Worm (Caenorhabditis elegans): Measurements from ENCODE around the gene F59F4.3.
A peak's percentile ranks its signal among the peaks of the same experiment; 100 is the strongest.

The F59F4.3 gene

ce11 chrX:15849397-15849935, 2.1 kb upstream of the F59F4.3 start, which contains the start of gene acl-1 (continued):
- peak; percentile 50 to 61 (median 58) for TF ChIP-seq dpl-1 (GFP tag; optimal IDR thresholded peaks at IDR 0.05)
- TF ChIP-seq nhr-28 (tag; optimal IDR thresholded peaks at IDR 0.05): no peak
- TF ChIP-seq lin-35 (GFP tag; optimal IDR thresholded peaks at IDR 0.05): peak; percentile 45 to 66
- peak; percentile 86 for TF ChIP-seq isw-1 (GFP tag; IDR thresholded peaks at IDR 0.05)
- peak; percentile 36 for TF ChIP-seq lin-15B (tag; optimal IDR thresholded peaks at IDR 0.05)
- TF ChIP-seq nhr-237 (tag; optimal IDR thresholded peaks at IDR 0.05): peak; percentile 30
- TF ChIP-seq tbx-2 (tag; optimal IDR thresholded peaks at IDR 0.05): peak; percentile 92
- peak; percentile 94 for TF ChIP-seq egl-13 (tag; optimal IDR thresholded peaks at IDR 0.05)
- peak; percentile 71 for TF ChIP-seq vab-15 (tag; optimal IDR thresholded peaks at IDR 0.05)
- TF ChIP-seq unc-62 (GFP tag; optimal IDR thresholded peaks at IDR 0.05): no peak
- no peak for TF ChIP-seq nhr-76 (tag; optimal IDR thresholded peaks at IDR 0.05)
- TF ChIP-seq dsc-1 (tag; optimal IDR thresholded peaks at IDR 0.05): peak; percentile 97
- TF ChIP-seq nhr-71 (tag; optimal IDR thresholded peaks at IDR 0.05): peak; percentile 95
- peak; percentile 83 to 91 for TF ChIP-seq lsy-2 (tag; optimal IDR thresholded peaks at IDR 0.05)
- TF ChIP-seq pqm-1 (tag; optimal IDR thresholded peaks at IDR 0.05): no peak
- TF ChIP-seq lin-13 (GFP tag; optimal IDR thresholded peaks at IDR 0.05): peak; percentile 56
- peak; percentile 75 for TF ChIP-seq zip-4 (GFP tag; optimal IDR thresholded peaks at IDR 0.05)
- peak; percentile 51 for TF ChIP-seq jun-1 (tag; optimal IDR thresholded peaks at IDR 0.05)
- TF ChIP-seq sup-37 (GFP tag; optimal IDR thresholded peaks at IDR 0.05): peak; percentile 70
- peak; percentile 64 for TF ChIP-seq lin-39 (tag; optimal IDR thresholded peaks at IDR 0.05)
- no peak for TF ChIP-seq hlh-17 (GFP tag; optimal IDR thresholded peaks at IDR 0.05; ENCODE audit: borderline replicate concordance)
- TF ChIP-seq grh-1 (GFP tag; IDR thresholded peaks at IDR 0.05): peak; percentile 82
- peak; percentile 83 for TF ChIP-seq C04F5.9 (tag; optimal IDR thresholded peaks at IDR 0.05)
- TF ChIP-seq nhr-77 (tag; optimal IDR thresholded peaks at IDR 0.05): peak; percentile 49
- peak; percentile 53 for TF ChIP-seq mab-9 (GFP tag; IDR thresholded peaks at IDR 0.05)
- TF ChIP-seq nhr-90 (tag; optimal IDR thresholded peaks at IDR 0.05; ENCODE audit: poor library complexity): peak; percentile 93
- peak; percentile 85 for TF ChIP-seq unc-86 (tag; optimal IDR thresholded peaks at IDR 0.05)
- TF ChIP-seq sptf-1 (tag; optimal IDR thresholded peaks at IDR 0.05): no peak
- TF ChIP-seq mdl-1 (tag; optimal IDR thresholded peaks at IDR 0.05): peak in 1 of 2 experiments; percentile 7
- peak; percentile 58 to 67 for TF ChIP-seq efl-1 (optimal IDR thresholded peaks at IDR 0.05)
- TF ChIP-seq efl-1 (GFP tag; optimal IDR thresholded peaks at IDR 0.05 in 1 of 2): peak; percentile 53 to 91
- TF ChIP-seq ama-1 (optimal IDR thresholded peaks at IDR 0.05): no peak
- TF ChIP-seq blmp-1 (tag; optimal IDR thresholded peaks at IDR 0.05): peak; percentile 10
- TF ChIP-seq mef-2 (tag; optimal IDR thresholded peaks at IDR 0.05): no peak
- TF ChIP-seq C16A3.4 (tag; optimal IDR thresholded peaks at IDR 0.05): peak; percentile 79
- TF ChIP-seq C34B4.2 (tag; optimal IDR thresholded peaks at IDR 0.05): no peak
- TF ChIP-seq mep-1 (tag; optimal IDR thresholded peaks at IDR 0.05): peak; percentile 77
- TF ChIP-seq ceh-63 (GFP tag; optimal IDR thresholded peaks at IDR 0.05): no peak
- TF ChIP-seq zag-1 (tag; optimal IDR thresholded peaks at IDR 0.05): no peak
- peak; percentile 90 for TF ChIP-seq fkh-4 (tag; optimal IDR thresholded peaks at IDR 0.05; ENCODE audit: borderline replicate concordance)

DNA sequence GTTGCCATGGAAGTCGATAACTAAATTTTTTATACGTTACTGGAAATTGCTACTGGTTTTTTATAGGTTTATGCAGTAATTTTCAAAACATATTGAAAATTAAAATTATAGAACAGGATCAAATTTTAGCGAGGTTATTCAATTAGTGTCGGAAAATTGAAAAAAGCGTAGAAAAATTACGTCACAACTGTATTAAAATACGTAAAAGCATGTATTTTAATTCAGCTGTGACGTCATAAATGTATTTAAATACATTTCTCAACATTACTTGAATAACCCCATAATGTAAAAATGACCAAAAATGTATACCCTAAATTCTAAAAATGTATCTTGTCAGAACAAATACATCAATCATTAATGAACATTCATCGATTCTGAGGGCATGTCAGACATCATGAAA, 1.5 kb upstream of the F59F4.3 start:
- no peak for TF ChIP-seq nhr-85 (tag)
- no peak for TF ChIP-seq hpl-2 (GFP tag; optimal IDR thresholded peaks at IDR 0.05)
- TF ChIP-seq nhr-90 (tag; optimal IDR thresholded peaks at IDR 0.05; ENCODE audit: poor library complexity): no peak
- no peak for TF ChIP-seq efl-3 (GFP tag; optimal IDR thresholded peaks at IDR 0.05)
- TF ChIP-seq tbx-2 (tag; optimal IDR thresholded peaks at IDR 0.05): no peak
- no peak for TF ChIP-seq snpc-4 (tag; optimal IDR thresholded peaks at IDR 0.05)
- TF ChIP-seq vab-15 (tag; optimal IDR thresholded peaks at IDR 0.05): no peak
- no peak for TF ChIP-seq nhr-20 (tag; optimal IDR thresholded peaks at IDR 0.05)
